Fruit fly (Drosophila melanogaster): ENCODE data around the gene CG16721.

The CG16721 gene

dm6 chrX:5932345-5932995 lies 52.8 kb downstream of the CG16721 start (continued):
- TF ChIP-seq pho (GFP tag; optimal IDR thresholded peaks at IDR 0.05) (no peak), dmrt99B (tag; optimal IDR thresholded peaks at IDR 0.05) (peak; percentile 14), H15 (GFP tag; IDR thresholded peaks at IDR 0.05) (no peak), jing (GFP tag; optimal IDR thresholded peaks at IDR 0.05) (no peak), CG17186 (GFP tag; optimal IDR thresholded peaks at IDR 0.05) (no peak), NC2β (GFP tag; optimal IDR thresholded peaks at IDR 0.05) (no peak), ase (GFP tag; IDR thresholded peaks at IDR 0.05) (0 out of 3 replicates have a peak, but pooled peaks have one; percentile 27), al (GFP tag; IDR thresholded peaks at IDR 0.05) (no peak), CG10321 (GFP tag; IDR thresholded peaks at IDR 0.05) (no peak), Dad (GFP tag; optimal IDR thresholded peaks at IDR 0.05) (no peak), oc (tag; optimal IDR thresholded peaks at IDR 0.05) (no peak), prd (optimal IDR thresholded peaks at IDR 0.05) (no peak), prd (GFP tag; IDR thresholded peaks at IDR 0.05) (peak; percentile 45; the same call in 1 of the 3 replicates), vvl (GFP tag; IDR thresholded peaks at IDR 0.05) (0 out of 2 replicates have a peak, but pooled peaks have one; percentile 19), MTF-1 (GFP tag; optimal IDR thresholded peaks at IDR 0.05; ENCODE audit: borderline replicate concordance) (no peak), CG13123 (GFP tag; optimal IDR thresholded peaks at IDR 0.05) (no peak), CG9215 (GFP tag; IDR thresholded peaks at IDR 0.05) (no peak; the same call in 1 of the 2 replicates), btn (GFP tag; optimal IDR thresholded peaks at IDR 0.05) (no peak), ewg (GFP tag; optimal IDR thresholded peaks at IDR 0.05) (peak; percentile 2), kay (GFP tag; optimal IDR thresholded peaks at IDR 0.05) (no peak), Ets65A (GFP tag) (peak; percentile 55), gem (tag; optimal IDR thresholded peaks at IDR 0.05) (peak; percentile 21), her (GFP tag; optimal IDR thresholded peaks at IDR 0.05) (no peak), Med (GFP tag) (peak; percentile 73), CG16815 (GFP tag; optimal IDR thresholded peaks at IDR 0.05) (peak; percentile 12), phol (tag; optimal IDR thresholded peaks at IDR 0.05) (peak; percentile 3), sima (GFP tag; optimal IDR thresholded peaks at IDR 0.05) (no peak), stc (GFP tag; IDR thresholded peaks at IDR 0.05) (no peak), cg (GFP tag; optimal IDR thresholded peaks at IDR 0.05) (no peak), grau (tag; optimal IDR thresholded peaks at IDR 0.05) (peak; percentile 47), vnd (GFP tag; IDR thresholded peaks at IDR 0.05; ENCODE audit: partially characterized antibody) (no peak), ash1 (GFP tag; optimal IDR thresholded peaks at IDR 0.05) (no peak), CG7963 (GFP tag; IDR thresholded peaks at IDR 0.05; ENCODE audit: partially characterized antibody) (no peak), row (GFP tag; IDR thresholded peaks at IDR 0.05) (peak; percentile 45; the same call in 2 of the 3 replicates), Ssrp (tag; optimal IDR thresholded peaks at IDR 0.05) (peak; percentile 34), bsh (GFP tag; optimal IDR thresholded peaks at IDR 0.05) (peak; percentile 6 to 23), CG10654 (GFP tag; optimal IDR thresholded peaks at IDR 0.05) (no peak), CG6654 (GFP tag; optimal IDR thresholded peaks at IDR 0.05) (no peak), D19A (tag; optimal IDR thresholded peaks at IDR 0.05) (peak; percentile 11), zfh2 (GFP tag; optimal IDR thresholded peaks at IDR 0.05) (peak; percentile 10), CG1832 (GFP tag; optimal IDR thresholded peaks at IDR 0.05) (no peak), gcm2 (GFP tag; optimal IDR thresholded peaks at IDR 0.05) (no peak), CG12236 (GFP tag; optimal IDR thresholded peaks at IDR 0.05) (no peak), nmo (GFP tag; optimal IDR thresholded peaks at IDR 0.05) (peak; percentile 1), CG3726 (GFP tag; IDR thresholded peaks at IDR 0.05) (0 out of 3 replicates have a peak, but pooled peaks have one; percentile 26), bowl (GFP tag; IDR thresholded peaks at IDR 0.05) (no peak), CG30403 (GFP tag; optimal IDR thresholded peaks at IDR 0.05) (peak; percentile 37), CG9437 (GFP tag; optimal IDR thresholded peaks at IDR 0.05) (no peak), CG43689 (GFP tag; IDR thresholded peaks at IDR 0.05) (no peak), CG9932 (GFP tag; IDR thresholded peaks at IDR 0.05) (0 out of 2 replicates have a peak, but pooled peaks have one; percentile 13)
